Fruit fly (Drosophila melanogaster) whole organism, embryonic: Measurements from ENCODE around the gene PRL-1.
A peak's percentile ranks its signal among the peaks of the same experiment; 100 is the strongest.

Experiments used
- Asciz ChIP-seq: fragments of 200-800 bp; sonication (Bioruptor generic); optimal IDR thresholded peaks from 2 replicates; lab custom pipeline; 2017; ENCODE audit warnings: missing biosample characterization, mild to moderate bottlenecking, missing genetic modification characterization, missing genetic modification reagents
- Atf6 ChIP-seq: fragments of 200-800 bp; sonication (Bioruptor generic); IDR thresholded peaks from 2 replicates; pipeline ENCODE4 v1.3.6; 2022; ENCODE audit warnings: missing biosample characterization, missing genetic modification characterization
- B-H2 ChIP-seq: fragments of 200-800 bp; sonication (Bioruptor generic); optimal IDR thresholded peaks from 2 replicates; lab custom pipeline; 2018; ENCODE audit warnings: missing biosample characterization, mild to moderate bottlenecking, missing genetic modification characterization
- BtbVII ChIP-seq: fragments of 200-800 bp; sonication (Bioruptor generic); optimal IDR thresholded peaks from 3 replicates; lab custom pipeline; 2017; ENCODE audit warnings: missing biosample characterization, mild to moderate bottlenecking, missing genetic modification characterization
- CG10431 ChIP-seq: fragments of 200-800 bp; sonication (Bioruptor generic); optimal IDR thresholded peaks from 3 replicates; lab custom pipeline; 2018; ENCODE audit warnings: missing biosample characterization, mild to moderate bottlenecking, missing genetic modification characterization
- CG12659 ChIP-seq: fragments of 200-800 bp; sonication (Bioruptor generic); optimal IDR thresholded peaks from 3 replicates; lab custom pipeline; 2017; ENCODE audit warnings: mild to moderate bottlenecking, missing biosample characterization, missing genetic modification reagents, missing genetic modification characterization
- CG12942 ChIP-seq: fragments of 200-800 bp; sonication (Bioruptor generic); optimal IDR thresholded peaks from 3 replicates; lab custom pipeline; 2016; ENCODE audit warnings: missing biosample characterization, missing genetic modification characterization
- CG13287 ChIP-seq: fragments of 200-800 bp; sonication (Bioruptor generic); IDR thresholded peaks from 2 replicates; pipeline ENCODE4 v1.3.6; 2022; ENCODE audit warnings: missing biosample characterization, missing genetic modification characterization; ENCODE audit not compliant: partially characterized antibody
- CG14050 ChIP-seq: fragments of 200-800 bp; sonication (Bioruptor generic); IDR thresholded peaks from 3 replicates; pipeline ENCODE4 v1.3.6; 2022; ENCODE audit warnings: missing biosample characterization, missing genetic modification characterization
- CG15073 ChIP-seq: fragments of 200-800 bp; sonication (Bioruptor generic); optimal IDR thresholded peaks from 2 replicates; lab custom pipeline; 2016; ENCODE audit warnings: missing biosample characterization, missing genetic modification characterization
- CG17829 ChIP-seq: fragments of 200-800 bp; optimal IDR thresholded peaks from 2 replicates; lab custom pipeline; 2019; ENCODE audit warnings: missing biosample characterization, mild to moderate bottlenecking, missing genetic modification characterization, moderate library complexity
- CG2678 ChIP-seq: fragments of 200-800 bp; sonication (Bioruptor generic); optimal IDR thresholded peaks from 3 replicates; lab custom pipeline; 2019; ENCODE audit warnings: missing biosample characterization, mild to moderate bottlenecking, missing genetic modification characterization, moderate library complexity
- CG3281 ChIP-seq: fragments of 200-800 bp; sonication (Bioruptor generic); optimal IDR thresholded peaks from 3 replicates; lab custom pipeline; 2017; ENCODE audit warnings: missing biosample characterization, mild to moderate bottlenecking, missing genetic modification characterization
- CG4617 ChIP-seq: fragments of 200-800 bp; sonication (Bioruptor generic); optimal IDR thresholded peaks from 3 replicates; lab custom pipeline; 2016; ENCODE audit warnings: missing biosample characterization, missing genetic modification characterization, borderline replicate concordance
- CG8944 ChIP-seq: fragments of 200-800 bp; sonication (Bioruptor generic); optimal IDR thresholded peaks from 3 replicates; lab custom pipeline; 2016; ENCODE audit warnings: missing biosample characterization, missing genetic modification characterization
- CG9437 ChIP-seq: fragments of 200-800 bp; sonication (Bioruptor generic); optimal IDR thresholded peaks from 2 replicates; lab custom pipeline; 2018; ENCODE audit warnings: missing biosample characterization, mild to moderate bottlenecking, missing genetic modification characterization
- CHES-1-like ChIP-seq: fragments of 200-800 bp; sonication (Bioruptor generic); optimal IDR thresholded peaks from 2 replicates; lab custom pipeline; 2016; ENCODE audit warnings: missing biosample characterization, missing genetic modification characterization
- Deaf1 ChIP-seq: fragments of 200-800 bp; optimal IDR thresholded peaks from 3 replicates; lab custom pipeline; 2019; ENCODE audit warnings: missing biosample characterization, mild to moderate bottlenecking, missing genetic modification characterization, moderate library complexity
- Ets65A ChIP-seq: fragments of 200-800 bp; sonication (Bioruptor generic); peaks from one replicate; lab custom pipeline; 2016; ENCODE audit warnings: missing biosample characterization, missing genetic modification characterization
- Hmr ChIP-seq: fragments of 200-800 bp; sonication (Bioruptor generic); optimal IDR thresholded peaks from 3 replicates; lab custom pipeline; 2017; ENCODE audit warnings: mild to moderate bottlenecking, missing biosample characterization, missing genetic modification reagents, missing genetic modification characterization
- Hr51 ChIP-seq, 2 experiments: fragments of 200-800 bp; sonication (Bioruptor generic); optimal IDR thresholded peaks; 2 replicates in 1 of 2; 3 replicates in 1 of 2; lab custom pipeline; 2016 to 2018; ENCODE audit warnings: missing biosample characterization in 2 of 2, missing genetic modification characterization in 2 of 2, mild to moderate bottlenecking in 1 of 2, moderate library complexity in 1 of 2
- Hsf ChIP-seq: fragments of 200-800 bp; sonication (Bioruptor generic); optimal IDR thresholded peaks from 3 replicates; lab custom pipeline; 2016; ENCODE audit warnings: missing biosample characterization, missing genetic modification characterization
- Lpt ChIP-seq: fragments of >200 bp; optimal IDR thresholded peaks from 2 replicates; lab custom pipeline; 2018; ENCODE audit warnings: missing biosample characterization, missing genetic modification characterization
- Med ChIP-seq: fragments of 200-800 bp; sonication (Bioruptor generic); peaks from one replicate; lab custom pipeline; 2016; ENCODE audit warnings: missing biosample characterization, missing genetic modification characterization, mild to moderate bottlenecking, inconsistent platforms, moderate library complexity
- NC2α ChIP-seq: fragments of 200-800 bp; sonication (Bioruptor generic); optimal IDR thresholded peaks from 2 replicates; lab custom pipeline; 2016; ENCODE audit warnings: missing biosample characterization, missing genetic modification characterization
- Sox102F ChIP-seq: fragments of 200-800 bp; sonication (Bioruptor generic); optimal IDR thresholded peaks from 2 replicates; lab custom pipeline; 2018; ENCODE audit warnings: missing biosample characterization, mild to moderate bottlenecking, missing genetic modification characterization, moderate library complexity
- Vsx1 ChIP-seq: fragments of 200-800 bp; sonication (Bioruptor generic); optimal IDR thresholded peaks from 2 replicates; lab custom pipeline; 2017; ENCODE audit warnings: missing biosample characterization, mild to moderate bottlenecking, missing genetic modification characterization, missing genetic modification reagents
- ara ChIP-seq: fragments of 200-800 bp; sonication (Bioruptor generic); IDR thresholded peaks from 2 replicates; pipeline ENCODE4 v1.3.6; 2022; ENCODE audit warnings: missing biosample characterization, missing genetic modification characterization
- bab2 ChIP-seq: fragments of 200-800 bp; sonication (Bioruptor generic); optimal IDR thresholded peaks from 2 replicates; lab custom pipeline; 2016; ENCODE audit warnings: missing biosample characterization, missing genetic modification characterization
- bsh ChIP-seq, 2 experiments: fragments of 200-800 bp; sonication (Bioruptor generic); optimal IDR thresholded peaks; 2 replicates each; lab custom pipeline; 2017 to 2018; ENCODE audit warnings: mild to moderate bottlenecking in 2 of 2, missing biosample characterization in 2 of 2, missing genetic modification characterization in 2 of 2, moderate library complexity in 1 of 2
- caup ChIP-seq: fragments of 200-800 bp; sonication (Bioruptor generic); optimal IDR thresholded peaks from 3 replicates; lab custom pipeline; 2017; ENCODE audit warnings: missing biosample characterization, mild to moderate bottlenecking, missing genetic modification characterization, moderate library complexity; ENCODE audit not compliant: severe bottlenecking
- corto ChIP-seq: fragments of 200-800 bp; sonication (Bioruptor generic); optimal IDR thresholded peaks from 2 replicates; lab custom pipeline; 2016; ENCODE audit warnings: missing biosample characterization, mild to moderate bottlenecking, missing genetic modification characterization, moderate library complexity
- dpn ChIP-seq, 2 experiments: fragments of 200-800 bp; sonication (Bioruptor generic); optimal IDR thresholded peaks; 3 replicates each; lab custom pipeline; 2016; ENCODE audit warnings: missing biosample characterization in 2 of 2, missing genetic modification characterization in 2 of 2
- eve ChIP-seq, 2 experiments: fragments of >200 bp; optimal IDR thresholded peaks; 2 replicates each; lab custom pipeline; 2017; ENCODE audit warnings: missing biosample characterization in 2 of 2, missing genetic modification characterization in 2 of 2
- fd96Cb ChIP-seq: fragments of 200-800 bp; sonication (Bioruptor generic); optimal IDR thresholded peaks from 2 replicates; lab custom pipeline; 2018; ENCODE audit warnings: missing biosample characterization, mild to moderate bottlenecking, missing genetic modification characterization, moderate library complexity
- lbe ChIP-seq: fragments of 200-800 bp; sonication (Bioruptor generic); optimal IDR thresholded peaks from 2 replicates; lab custom pipeline; 2016; ENCODE audit warnings: missing biosample characterization, mild to moderate bottlenecking, missing genetic modification characterization
- phol ChIP-seq: fragments of 200-800 bp; sonication (Bioruptor generic); optimal IDR thresholded peaks from 3 replicates; lab custom pipeline; 2018; ENCODE audit warnings: missing biosample characterization, mild to moderate bottlenecking, missing genetic modification characterization, moderate library complexity
- pzg ChIP-seq: fragments of 200-800 bp; sonication (Bioruptor generic); optimal IDR thresholded peaks from 3 replicates; lab custom pipeline; 2018; ENCODE audit warnings: missing biosample characterization, mild to moderate bottlenecking, missing genetic modification characterization, moderate library complexity
- tio ChIP-seq: fragments of 200-800 bp; sonication (Bioruptor generic); optimal IDR thresholded peaks from 2 replicates; lab custom pipeline; 2017; ENCODE audit warnings: missing biosample characterization, missing genetic modification characterization, inconsistent platforms
- twi ChIP-seq: fragments of 200-800 bp; optimal IDR thresholded peaks from 2 replicates; lab custom pipeline; 2019; ENCODE audit warnings: missing biosample characterization, mild to moderate bottlenecking, missing genetic modification characterization, moderate library complexity
- unpg ChIP-seq: fragments of 200-800 bp; sonication (Bioruptor generic); optimal IDR thresholded peaks from 3 replicates; lab custom pipeline; 2018; ENCODE audit warnings: missing biosample characterization, mild to moderate bottlenecking, missing genetic modification characterization, moderate library complexity
- vvl ChIP-seq: fragments of 200-800 bp; sonication (Bioruptor generic); IDR thresholded peaks from 2 replicates; pipeline ENCODE4 v1.3.6; 2022; ENCODE audit warnings: missing biosample characterization, missing genetic modification characterization
- wdn ChIP-seq: fragments of 200-800 bp; sonication (Bioruptor generic); IDR thresholded peaks from 2 replicates; pipeline ENCODE4 v1.3.6; 2022; ENCODE audit warnings: missing biosample characterization, missing genetic modification characterization
- z ChIP-seq: fragments of 200-800 bp; sonication (Bioruptor generic); IDR thresholded peaks from 3 replicates; pipeline ENCODE4 v1.3.6; 2022; ENCODE audit warnings: missing biosample characterization, missing genetic modification characterization
- zen2 ChIP-seq: fragments of 200-800 bp; sonication (Bioruptor generic); IDR thresholded peaks from 3 replicates; pipeline ENCODE4 v1.3.6; 2022; ENCODE audit warnings: missing biosample characterization, missing genetic modification characterization; ENCODE audit not compliant: partially characterized antibody
- zfh2 ChIP-seq: fragments of 200-800 bp; sonication (Bioruptor generic); optimal IDR thresholded peaks from 2 replicates; lab custom pipeline; 2016; ENCODE audit warnings: missing biosample characterization, missing genetic modification characterization

Gene PRL-1

dm6 chr2L:16270667-16271485 lies 13.5 kb upstream of the PRL-1 start (continued):
- TF ChIP-seq CG12659 (GFP tag; lab: Kevin White, UChicago) = peak; percentile 0
- TF ChIP-seq Atf6 (GFP tag; lab: Robert Waterston, UW) = no peak
- TF ChIP-seq ara (GFP tag; lab: Robert Waterston, UW) = no peak
- no peak for TF ChIP-seq vvl
- TF ChIP-seq zen2 (GFP tag; lab: Robert Waterston, UW) = no peak
- peak; percentile 67 for TF ChIP-seq CG3281
- peak; percentile 17 for TF ChIP-seq CG9437 (GFP tag; lab: Kevin White, UChicago)
- TF ChIP-seq Vsx1 (GFP tag; lab: Kevin White, UChicago) = no peak
- TF ChIP-seq fd96Cb = peak; percentile 27
- peak in 1 of 2 experiments; percentile 13 for TF ChIP-seq dpn (GFP tag; optimal IDR thresholded peaks at IDR 0.05; lab: Kevin White, UChicago)
- no peak for TF ChIP-seq CG8944
- TF ChIP-seq corto (GFP tag; lab: Kevin White, UChicago) = peak; percentile 45
- peak; percentile 6 for TF ChIP-seq Asciz
- no peak for TF ChIP-seq twi (tag; lab: Kevin White, UChicago)
- no peak for TF ChIP-seq z
- peak; percentile 15 for TF ChIP-seq unpg
- TF ChIP-seq CG12942 = peak; percentile 9
- peak; percentile 24 for TF ChIP-seq Sox102F (GFP tag; lab: Kevin White, UChicago)
- TF ChIP-seq CG17829 = no peak
- no peak for TF ChIP-seq lbe (GFP tag; lab: Kevin White, UChicago)
- no peak for TF ChIP-seq CG14050 (GFP tag; lab: Robert Waterston, UW)
- peak; percentile 36 for TF ChIP-seq Hsf
- no peak for TF ChIP-seq Lpt (GFP tag; lab: Kevin White, UChicago)
- TF ChIP-seq Ets65A (GFP tag; lab: Kevin White, UChicago) = peak; percentile 59
- peak; percentile 6 for TF ChIP-seq Deaf1
- TF ChIP-seq CG13287 = no peak
- TF ChIP-seq CG10431 = no peak
- peak in 1 of 2 experiments; percentile 48 for TF ChIP-seq eve (GFP tag; optimal IDR thresholded peaks at IDR 0.05; lab: Kevin White, UChicago)
- peak; percentile 25 for TF ChIP-seq phol
- TF ChIP-seq CG15073 (GFP tag; lab: Kevin White, UChicago) = no peak
- TF ChIP-seq NC2α (GFP tag; lab: Kevin White, UChicago) = no peak
- peak; percentile 25 for TF ChIP-seq Hmr (GFP tag; lab: Kevin White, UChicago)
- peak; percentile 11 for TF ChIP-seq bab2 (GFP tag; lab: Kevin White, UChicago)
- no peak for TF ChIP-seq tio (GFP tag; lab: Kevin White, UChicago)
- peak; percentile 30 for TF ChIP-seq zfh2 (GFP tag; lab: Kevin White, UChicago)
- TF ChIP-seq BtbVII (GFP tag; lab: Kevin White, UChicago) = peak; percentile 2
- no peak for TF ChIP-seq wdn (GFP tag; lab: Robert Waterston, UW)
- TF ChIP-seq bsh (GFP tag; optimal IDR thresholded peaks at IDR 0.05; lab: Kevin White, UChicago) = peak in 1 of 2 experiments; percentile 13
- TF ChIP-seq Med (GFP tag; lab: Kevin White, UChicago) = peak; percentile 85
- TF ChIP-seq Hr51 (GFP tag; optimal IDR thresholded peaks at IDR 0.05; lab: Kevin White, UChicago) = peak in 1 of 2 experiments; percentile 3
- no peak for TF ChIP-seq pzg (GFP tag; lab: Kevin White, UChicago)
- TF ChIP-seq CHES-1-like (GFP tag; lab: Kevin White, UChicago) = peak; percentile 22
- peak; percentile 36 for TF ChIP-seq CG2678
- peak; percentile 1 for TF ChIP-seq caup (GFP tag; lab: Kevin White, UChicago)
- no peak for TF ChIP-seq B-H2 (GFP tag; lab: Kevin White, UChicago)
- TF ChIP-seq CG4617 (GFP tag; lab: Kevin White, UChicago) = no peak
